Worm (Caenorhabditis elegans) whole organism, early embryonic: Measurements from ENCODE around the gene gvd-1.

Experiments used
- B0310.2 ChIP-seq: sonication (generic microtip); optimal IDR thresholded peaks from 2 replicates; lab custom pipeline; 2016; ENCODE audit warnings: mild to moderate bottlenecking, missing genetic modification characterization, missing compliant biosample characterization
- flt-1 ChIP-seq: fragments of 200-800 bp; sonication (Bioruptor generic); IDR thresholded peaks from 2 replicates; pipeline ENCODE4 v1.3.6; 2022; ENCODE audit warnings: missing genetic modification characterization, missing compliant biosample characterization
- hnd-1 ChIP-seq: sonication (generic microtip); optimal IDR thresholded peaks from 2 replicates; lab custom pipeline; 2016; ENCODE audit warnings: missing genetic modification characterization, missing compliant biosample characterization

DNA sequence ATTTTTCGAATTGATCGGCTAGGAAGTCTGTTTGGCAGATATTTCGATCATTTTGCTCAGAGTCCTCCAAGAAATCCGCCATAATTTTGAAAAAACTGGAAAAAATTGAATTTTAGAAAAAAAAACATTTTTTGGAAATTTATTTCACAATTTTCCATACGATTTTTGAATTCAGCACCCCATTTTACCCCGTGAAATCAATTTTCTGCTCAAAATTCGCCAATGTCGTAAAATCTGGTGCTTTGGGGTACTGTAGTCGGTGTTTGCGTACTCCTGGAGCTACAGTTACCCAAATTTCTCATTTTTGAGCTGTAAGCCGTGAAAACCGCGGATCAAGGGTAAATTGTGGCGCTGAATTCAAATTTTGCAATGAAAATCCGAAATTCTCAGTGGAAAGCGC, at the start of gene gvd-1:
- TF ChIP-seq hnd-1 (tag; lab: Kevin White, UChicago): no peak
- no peak for TF ChIP-seq flt-1 (GFP tag; lab: Robert Waterston, UW)
- TF ChIP-seq B0310.2 (tag; lab: Kevin White, UChicago): no peak
